Worm (Caenorhabditis elegans): Measurements from ENCODE around the gene acly-1.

acly-1 gene

DNA sequence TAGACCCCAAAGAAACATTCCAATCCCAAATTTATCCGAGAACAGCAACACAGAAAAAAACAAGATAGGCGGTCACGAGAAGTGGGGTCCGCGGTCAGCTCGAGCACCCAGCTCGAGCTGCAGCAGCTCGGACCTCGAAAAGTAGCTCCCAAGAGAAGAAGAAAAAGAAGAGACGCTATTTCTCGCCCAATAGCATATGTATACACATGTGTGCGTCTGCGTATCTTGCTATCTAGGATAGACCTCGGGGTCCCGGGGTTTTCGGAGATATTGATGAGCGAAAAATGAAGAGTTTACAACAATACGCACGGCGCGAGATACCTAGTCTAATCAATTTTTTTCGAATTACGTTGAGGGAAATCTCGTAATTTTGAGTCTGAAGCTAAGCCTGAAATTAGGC lies 42.7 kb downstream of the acly-1 start:
- TF ChIP-seq nhr-76 (tag; optimal IDR thresholded peaks at IDR 0.05) (no peak), nhr-11 (tag; optimal IDR thresholded peaks at IDR 0.05) (peak; percentile 19), unc-39 (tag; optimal IDR thresholded peaks at IDR 0.05) (no peak), fos-1 (tag; optimal IDR thresholded peaks at IDR 0.05) (no peak), mes-2 (tag; optimal IDR thresholded peaks at IDR 0.05; ENCODE audit: poor library complexity, severe bottlenecking) (peak; percentile 4), lsy-2 (tag; optimal IDR thresholded peaks at IDR 0.05) (peak in 1 of 2 experiments; percentile 27), dve-1 (tag; optimal IDR thresholded peaks at IDR 0.05; ENCODE audit: insufficient read depth) (no peak), spr-3 (GFP tag; optimal IDR thresholded peaks at IDR 0.05) (no peak), cey-2 (tag; optimal IDR thresholded peaks at IDR 0.05; ENCODE audit: borderline replicate concordance, insufficient read depth) (no peak), aha-1 (tag) (peak; percentile 96), ceh-28 (tag; optimal IDR thresholded peaks at IDR 0.05) (no peak), saeg-2 (GFP tag; IDR thresholded peaks at IDR 0.05) (no peak), pha-4 (GFP tag; IDR thresholded peaks at IDR 0.05) (no peak), pha-4 (tag; optimal IDR thresholded peaks at IDR 0.05) (no peak), tag-97 (GFP tag; IDR thresholded peaks at IDR 0.05) (no peak), lin-13 (GFP tag; optimal IDR thresholded peaks at IDR 0.05) (no peak), hlh-11 (tag; optimal IDR thresholded peaks at IDR 0.05) (peak; percentile 60), ama-1 (optimal IDR thresholded peaks at IDR 0.05) (no peak), mdl-1 (tag; optimal IDR thresholded peaks at IDR 0.05) (peak in 1 of 2 experiments; percentile 45), set-16 (GFP tag; IDR thresholded peaks at IDR 0.05) (peak; percentile 36; the same call in 1 of the 2 replicates), egl-27 (tag; optimal IDR thresholded peaks at IDR 0.05) (no peak), hlh-30 (tag; optimal IDR thresholded peaks at IDR 0.05; ENCODE audit: insufficient read depth) (peak; percentile 82), ceh-32 (tag; optimal IDR thresholded peaks at IDR 0.05; ENCODE audit: poor library complexity) (no peak)

ce11 chrX:1523272-1523671 lies 43.9 kb downstream of the acly-1 start:
- no peak for TF ChIP-seq lim-7 (GFP tag; IDR thresholded peaks at IDR 0.05)
- peak; percentile 66 for TF ChIP-seq aha-1 (tag)
- TF ChIP-seq ceh-32 (tag; optimal IDR thresholded peaks at IDR 0.05; ENCODE audit: poor library complexity): no peak
- no peak for TF ChIP-seq zip-11 (GFP tag; IDR thresholded peaks at IDR 0.05)

DNA sequence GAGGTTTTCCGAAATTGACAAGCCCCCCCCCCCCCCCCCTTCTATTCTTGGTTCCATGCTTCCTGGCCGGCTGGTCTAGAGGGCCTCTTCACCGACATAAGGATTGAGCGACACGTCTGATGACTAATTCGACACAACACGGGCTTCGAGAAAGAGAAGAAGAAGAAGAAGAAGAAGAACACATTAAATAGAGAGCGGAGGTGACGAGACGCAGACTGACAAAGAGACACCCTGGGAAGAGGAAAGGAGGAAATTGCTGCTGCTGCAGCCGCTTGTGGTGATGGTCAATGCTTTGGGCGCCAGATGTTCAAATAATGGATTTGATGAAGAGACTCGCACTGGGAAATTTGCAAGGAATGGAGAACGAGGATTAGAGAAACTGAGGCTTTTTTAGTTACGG lies 45.2 kb downstream of the acly-1 start:
- no peak for TF ChIP-seq cey-2 (tag; optimal IDR thresholded peaks at IDR 0.05; ENCODE audit: borderline replicate concordance, insufficient read depth)
- TF ChIP-seq daf-16 (GFP tag; optimal IDR thresholded peaks at IDR 0.05): no peak
- peak; percentile 18 for TF ChIP-seq daf-16 (tag; optimal IDR thresholded peaks at IDR 0.05)
- TF ChIP-seq skn-1 (tag; optimal IDR thresholded peaks at IDR 0.05): no peak
- TF ChIP-seq F37D6.2 (tag; optimal IDR thresholded peaks at IDR 0.05): peak; percentile 7
- TF ChIP-seq hlh-11 (tag; optimal IDR thresholded peaks at IDR 0.05): peak; percentile 67
- TF ChIP-seq madf-9 (GFP tag; conservative IDR thresholded peaks at IDR 0.05): no peak
- 0 out of 2 replicates have a peak, but pooled peaks have one; percentile 17 for TF ChIP-seq dmd-6 (GFP tag; IDR thresholded peaks at IDR 0.05)
- no peak for TF ChIP-seq F26F4.8 (GFP tag; conservative IDR thresholded peaks at IDR 0.05)
- TF ChIP-seq ceh-20 (GFP tag; IDR thresholded peaks at IDR 0.05): no peak
- peak; percentile 65 for TF ChIP-seq mes-2 (tag; optimal IDR thresholded peaks at IDR 0.05; ENCODE audit: poor library complexity, severe bottlenecking)
- TF ChIP-seq egl-43 (GFP tag; IDR thresholded peaks at IDR 0.05): no peak
- no peak for TF ChIP-seq nhr-237 (tag; optimal IDR thresholded peaks at IDR 0.05)
- TF ChIP-seq nhr-102 (tag; optimal IDR thresholded peaks at IDR 0.05): no peak
- no peak for TF ChIP-seq F10B5.3 (tag; optimal IDR thresholded peaks at IDR 0.05)
- peak in 1 of 2 experiments; percentile 64 for TF ChIP-seq unc-62 (GFP tag; optimal IDR thresholded peaks at IDR 0.05 in 1 of 2)
- no peak for TF ChIP-seq unc-62 (tag; optimal IDR thresholded peaks at IDR 0.05)
- no peak for TF ChIP-seq zip-2 (tag; optimal IDR thresholded peaks at IDR 0.05)
- peak; percentile 76 for TF ChIP-seq mep-1 (tag; optimal IDR thresholded peaks at IDR 0.05)
- TF ChIP-seq mdt-29 (GFP tag; IDR thresholded peaks at IDR 0.05): no peak
- TF ChIP-seq mdl-1 (tag; optimal IDR thresholded peaks at IDR 0.05): peak in 1 of 2 experiments; percentile 63
- no peak for TF ChIP-seq egl-27 (tag; optimal IDR thresholded peaks at IDR 0.05)
- TF ChIP-seq lin-13 (GFP tag; optimal IDR thresholded peaks at IDR 0.05): no peak
- peak; percentile 40 for TF ChIP-seq dve-1 (tag; optimal IDR thresholded peaks at IDR 0.05; ENCODE audit: insufficient read depth)
- no peak for TF ChIP-seq ama-1 (optimal IDR thresholded peaks at IDR 0.05)
- TF ChIP-seq ceh-28 (tag; optimal IDR thresholded peaks at IDR 0.05): no peak
- peak in 1 of 2 experiments; percentile 62 for TF ChIP-seq lsy-2 (tag; optimal IDR thresholded peaks at IDR 0.05)
- TF ChIP-seq tag-97 (GFP tag; IDR thresholded peaks at IDR 0.05): no peak
- peak in 1 of 2 experiments; percentile 31 for TF ChIP-seq hif-1 (tag; optimal IDR thresholded peaks at IDR 0.05)
- peak; percentile 53 for TF ChIP-seq set-16 (GFP tag; IDR thresholded peaks at IDR 0.05)
- peak; percentile 60 for TF ChIP-seq hmg-1.1 (GFP tag; IDR thresholded peaks at IDR 0.05)
- peak; percentile 35 for TF ChIP-seq fkh-10 (GFP tag; optimal IDR thresholded peaks at IDR 0.05)
- TF ChIP-seq hlh-30 (tag; optimal IDR thresholded peaks at IDR 0.05; ENCODE audit: insufficient read depth): peak; percentile 78
- no peak for TF ChIP-seq lim-7 (GFP tag; IDR thresholded peaks at IDR 0.05)
- TF ChIP-seq nhr-28 (tag; optimal IDR thresholded peaks at IDR 0.05): no peak

Measured in whole organism, L4 larva.